Fruit fly (Drosophila melanogaster) whole organism, embryonic: ENCODE measurements around the gene Tim17a1.

Source experiments
- Adf1 ChIP-seq: fragments of 200-800 bp; sonication (Bioruptor generic); IDR thresholded peaks from 2 replicates; pipeline ENCODE4 v1.3.6; 2022; ENCODE audit warnings: missing biosample characterization, missing genetic modification characterization
- Bgb ChIP-seq: fragments of 200-800 bp; sonication (Bioruptor generic); IDR thresholded peaks from 2 replicates; pipeline ENCODE4 v1.3.6; 2022; ENCODE audit warnings: missing biosample characterization, missing genetic modification characterization; ENCODE audit not compliant: partially characterized antibody
- CG11093 ChIP-seq: fragments of 200-800 bp; sonication (Bioruptor generic); IDR thresholded peaks from 3 replicates; pipeline ENCODE4 v1.3.6; 2022; ENCODE audit warnings: missing biosample characterization, missing genetic modification characterization
- CG11456 ChIP-seq: fragments of 200-800 bp; sonication (Bioruptor generic); IDR thresholded peaks from 3 replicates; pipeline ENCODE4 v1.3.6; 2022; ENCODE audit warnings: missing biosample characterization, missing genetic modification characterization
- CG13424 ChIP-seq: fragments of 200-800 bp; sonication (Bioruptor generic); optimal IDR thresholded peaks from 2 replicates; lab custom pipeline; 2019; ENCODE audit warnings: missing biosample characterization, mild to moderate bottlenecking, missing genetic modification characterization, moderate library complexity
- CG15479 ChIP-seq: fragments of 200-800 bp; sonication (Bioruptor generic); optimal IDR thresholded peaks from 3 replicates; lab custom pipeline; 2019; ENCODE audit warnings: missing biosample characterization, mild to moderate bottlenecking, missing genetic modification characterization, moderate library complexity
- CG2116 ChIP-seq: fragments of 200-800 bp; sonication (Bioruptor generic); optimal IDR thresholded peaks from 3 replicates; lab custom pipeline; 2018; ENCODE audit warnings: missing biosample characterization, mild to moderate bottlenecking, missing genetic modification characterization
- CG2202 ChIP-seq: fragments of 200-800 bp; sonication (Bioruptor generic); optimal IDR thresholded peaks from 2 replicates; lab custom pipeline; 2018; ENCODE audit warnings: missing biosample characterization, mild to moderate bottlenecking, missing genetic modification characterization
- CG34376 ChIP-seq: fragments of 200-800 bp; sonication (Bioruptor generic); optimal IDR thresholded peaks from 2 replicates; lab custom pipeline; 2018; ENCODE audit warnings: missing biosample characterization, mild to moderate bottlenecking, missing genetic modification characterization
- CG4328 ChIP-seq: fragments of 200-800 bp; sonication (Bioruptor generic); optimal IDR thresholded peaks from 3 replicates; lab custom pipeline; 2017; ENCODE audit warnings: missing biosample characterization, missing genetic modification reagents, missing genetic modification characterization
- CG4854 ChIP-seq: fragments of 200-800 bp; sonication (Bioruptor generic); optimal IDR thresholded peaks from 2 replicates; lab custom pipeline; 2016; ENCODE audit warnings: missing biosample characterization, missing genetic modification characterization, inconsistent platforms
- CG6689 ChIP-seq: fragments of 200-800 bp; sonication (Bioruptor generic); IDR thresholded peaks from 2 replicates; pipeline ENCODE4 v1.3.6; 2022; ENCODE audit warnings: missing biosample characterization, missing genetic modification characterization
- CG7357 ChIP-seq: fragments of 200-800 bp; sonication (Bioruptor generic); IDR thresholded peaks from 3 replicates; pipeline ENCODE4 v1.3.6; 2022; ENCODE audit warnings: missing biosample characterization, missing genetic modification characterization
- CG7786 ChIP-seq: fragments of 200-800 bp; sonication (Bioruptor generic); optimal IDR thresholded peaks from 2 replicates; lab custom pipeline; 2016; ENCODE audit warnings: missing biosample characterization, missing genetic modification characterization
- CG9727 ChIP-seq: fragments of 200-800 bp; sonication (Bioruptor generic); optimal IDR thresholded peaks from 3 replicates; lab custom pipeline; 2017; ENCODE audit warnings: missing biosample characterization, mild to moderate bottlenecking, missing genetic modification characterization
- D19B ChIP-seq: fragments of 200-800 bp; sonication (Bioruptor generic); optimal IDR thresholded peaks from 2 replicates; lab custom pipeline; 2017; ENCODE audit warnings: missing biosample characterization, mild to moderate bottlenecking, missing genetic modification characterization
- Dek ChIP-seq: fragments of 200-800 bp; sonication (Bioruptor generic); optimal IDR thresholded peaks from 3 replicates; lab custom pipeline; 2019; ENCODE audit warnings: missing biosample characterization, mild to moderate bottlenecking, missing genetic modification characterization, moderate library complexity
- Dip3 ChIP-seq: fragments of 200-800 bp; sonication (Bioruptor generic); optimal IDR thresholded peaks from 3 replicates; lab custom pipeline; 2016; ENCODE audit warnings: missing biosample characterization, missing genetic modification characterization
- Ets65A ChIP-seq: fragments of 200-800 bp; sonication (Bioruptor generic); peaks from one replicate; lab custom pipeline; 2016; ENCODE audit warnings: missing biosample characterization, missing genetic modification characterization
- Hand ChIP-seq: fragments of 200-800 bp; sonication (Bioruptor generic); optimal IDR thresholded peaks from 2 replicates; lab custom pipeline; 2017; ENCODE audit warnings: mild to moderate bottlenecking, missing biosample characterization, missing genetic modification reagents, missing genetic modification characterization
- Hr39 ChIP-seq: fragments of >200 bp; optimal IDR thresholded peaks from 2 replicates; lab custom pipeline; 2017
- Lim3 ChIP-seq: fragments of 200-800 bp; sonication (Bioruptor generic); IDR thresholded peaks from 2 replicates; pipeline ENCODE4 v1.3.6; 2022; ENCODE audit warnings: missing biosample characterization, missing genetic modification characterization
- Sox100B ChIP-seq: fragments of 200-800 bp; sonication (Bioruptor generic); optimal IDR thresholded peaks from 3 replicates; lab custom pipeline; 2018; ENCODE audit warnings: missing biosample characterization, mild to moderate bottlenecking, missing genetic modification characterization
- ac ChIP-seq: fragments of 200-800 bp; sonication (Bioruptor generic); optimal IDR thresholded peaks from 3 replicates; lab custom pipeline; 2017; ENCODE audit warnings: missing biosample characterization, mild to moderate bottlenecking, missing genetic modification characterization
- ara ChIP-seq: fragments of 200-800 bp; sonication (Bioruptor generic); IDR thresholded peaks from 2 replicates; pipeline ENCODE4 v1.3.6; 2022; ENCODE audit warnings: missing biosample characterization, missing genetic modification characterization
- bcd ChIP-seq: fragments of 200-800 bp; sonication (Bioruptor generic); optimal IDR thresholded peaks from 2 replicates; lab custom pipeline; 2017; ENCODE audit warnings: missing biosample characterization, mild to moderate bottlenecking, missing genetic modification characterization
- cato ChIP-seq: fragments of 200-800 bp; sonication (Bioruptor generic); optimal IDR thresholded peaks from 2 replicates; lab custom pipeline; 2016; ENCODE audit warnings: missing biosample characterization, missing genetic modification characterization, borderline replicate concordance
- chn ChIP-seq: fragments of 200-800 bp; sonication (Bioruptor generic); optimal IDR thresholded peaks from 2 replicates; lab custom pipeline; 2016; ENCODE audit warnings: missing biosample characterization, missing genetic modification characterization
- disco-r ChIP-seq: fragments of 200-800 bp; sonication (Bioruptor generic); optimal IDR thresholded peaks from 2 replicates; lab custom pipeline; 2016; ENCODE audit warnings: missing biosample characterization, missing genetic modification characterization
- dmrt99B ChIP-seq: fragments of 200-800 bp; sonication (Bioruptor generic); optimal IDR thresholded peaks from 2 replicates; lab custom pipeline; 2018; ENCODE audit warnings: missing biosample characterization, mild to moderate bottlenecking, missing genetic modification characterization, moderate library complexity
- dpn ChIP-seq, 2 experiments: fragments of 200-800 bp; sonication (Bioruptor generic); optimal IDR thresholded peaks; 3 replicates each; lab custom pipeline; 2016; ENCODE audit warnings: missing biosample characterization in 2 of 2, missing genetic modification characterization in 2 of 2
- gem ChIP-seq: fragments of 200-800 bp; sonication (Bioruptor generic); optimal IDR thresholded peaks from 2 replicates; lab custom pipeline; 2019; ENCODE audit warnings: missing biosample characterization, mild to moderate bottlenecking, missing genetic modification characterization, moderate library complexity
- gfzf ChIP-seq: fragments of 200-800 bp; sonication (Bioruptor generic); optimal IDR thresholded peaks from 2 replicates; lab custom pipeline; 2016; ENCODE audit warnings: missing biosample characterization, mild to moderate bottlenecking, missing genetic modification characterization, moderate library complexity
- lilli ChIP-seq: fragments of 200-800 bp; sonication (Bioruptor generic); optimal IDR thresholded peaks from 3 replicates; lab custom pipeline; 2016; ENCODE audit warnings: missing biosample characterization, missing genetic modification characterization
- lola ChIP-seq, 3 experiments: fragments of >200 bp in 2 of 3; fragments of 200-800 bp in 1 of 3; sonication (Bioruptor generic) in 1 of 3; optimal IDR thresholded peaks; 2 replicates each; lab custom pipeline; 2017 to 2019; ENCODE audit warnings: missing biosample characterization in 3 of 3, missing genetic modification characterization in 3 of 3, mild to moderate bottlenecking in 1 of 3, moderate library complexity in 1 of 3
- mam ChIP-seq: fragments of 200-800 bp; sonication (Bioruptor generic); optimal IDR thresholded peaks from 3 replicates; lab custom pipeline; 2016; ENCODE audit warnings: missing biosample characterization, missing genetic modification characterization
- mirr ChIP-seq: fragments of 200-800 bp; sonication (Bioruptor generic); optimal IDR thresholded peaks from 3 replicates; lab custom pipeline; 2018; ENCODE audit warnings: missing biosample characterization, mild to moderate bottlenecking, missing genetic modification characterization
- phol ChIP-seq: fragments of 200-800 bp; sonication (Bioruptor generic); optimal IDR thresholded peaks from 3 replicates; lab custom pipeline; 2018; ENCODE audit warnings: missing biosample characterization, mild to moderate bottlenecking, missing genetic modification characterization, moderate library complexity
- prd ChIP-seq, 3 experiments: fragments of >200 bp in 2 of 3; fragments of 200-800 bp in 1 of 3; sonication (Bioruptor generic) in 1 of 3; optimal IDR thresholded peaks in 2 of 3; IDR thresholded peaks in 1 of 3; 2 replicates in 2 of 3; 3 replicates in 1 of 3; pipeline versions ENCODE4 v1.3.6 to Lab custom; 2017 to 2022; ENCODE audit warnings: missing biosample characterization in 1 of 3, missing genetic modification characterization in 1 of 3
- pros ChIP-seq: fragments of 200-800 bp; sonication (Bioruptor generic); optimal IDR thresholded peaks from 3 replicates; lab custom pipeline; 2019; ENCODE audit warnings: missing biosample characterization, mild to moderate bottlenecking, missing genetic modification characterization, moderate library complexity
- pum ChIP-seq: fragments of 200-800 bp; sonication (Bioruptor generic); optimal IDR thresholded peaks from 2 replicates; lab custom pipeline; 2016; ENCODE audit warnings: missing biosample characterization, missing genetic modification characterization
- pzg ChIP-seq: fragments of 200-800 bp; sonication (Bioruptor generic); optimal IDR thresholded peaks from 3 replicates; lab custom pipeline; 2018; ENCODE audit warnings: missing biosample characterization, mild to moderate bottlenecking, missing genetic modification characterization, moderate library complexity
- rib ChIP-seq: fragments of 200-800 bp; sonication (Bioruptor generic); IDR thresholded peaks from 2 replicates; pipeline ENCODE4 v1.3.6; 2022; ENCODE audit warnings: missing biosample characterization, missing genetic modification characterization
- seq ChIP-seq: fragments of 200-800 bp; sonication (Bioruptor generic); IDR thresholded peaks from 2 replicates; pipeline ENCODE4 v1.3.6; 2022; ENCODE audit warnings: missing biosample characterization, missing genetic modification characterization
- slp2 ChIP-seq: fragments of 200-800 bp; sonication (Bioruptor generic); optimal IDR thresholded peaks from 2 replicates; lab custom pipeline; 2016; ENCODE audit warnings: missing biosample characterization, missing genetic modification characterization
- sqz ChIP-seq: fragments of 200-800 bp; sonication (Bioruptor generic); optimal IDR thresholded peaks from 3 replicates; lab custom pipeline; 2018; ENCODE audit warnings: missing biosample characterization, mild to moderate bottlenecking, missing genetic modification characterization
- stwl ChIP-seq: fragments of 200-800 bp; sonication (Bioruptor generic); optimal IDR thresholded peaks from 3 replicates; lab custom pipeline; 2018; ENCODE audit warnings: missing biosample characterization, mild to moderate bottlenecking, missing genetic modification characterization, moderate library complexity
- tgo ChIP-seq: fragments of 200-800 bp; sonication (Bioruptor generic); IDR thresholded peaks from 3 replicates; pipeline ENCODE4 v1.3.6; 2022; ENCODE audit warnings: missing biosample characterization, missing genetic modification characterization
- tin ChIP-seq: fragments of 200-800 bp; sonication (Bioruptor generic); optimal IDR thresholded peaks from 3 replicates; lab custom pipeline; 2016; ENCODE audit warnings: missing biosample characterization, missing genetic modification characterization
- tio ChIP-seq: fragments of 200-800 bp; sonication (Bioruptor generic); optimal IDR thresholded peaks from 2 replicates; lab custom pipeline; 2017; ENCODE audit warnings: missing biosample characterization, missing genetic modification characterization, inconsistent platforms
- unpg ChIP-seq: fragments of 200-800 bp; sonication (Bioruptor generic); optimal IDR thresholded peaks from 3 replicates; lab custom pipeline; 2018; ENCODE audit warnings: missing biosample characterization, mild to moderate bottlenecking, missing genetic modification characterization, moderate library complexity
- usp ChIP-seq: fragments of >200 bp; optimal IDR thresholded peaks from 2 replicates; lab custom pipeline; 2017; ENCODE audit warnings: missing biosample characterization, missing genetic modification characterization

Gene Tim17a1

DNA sequence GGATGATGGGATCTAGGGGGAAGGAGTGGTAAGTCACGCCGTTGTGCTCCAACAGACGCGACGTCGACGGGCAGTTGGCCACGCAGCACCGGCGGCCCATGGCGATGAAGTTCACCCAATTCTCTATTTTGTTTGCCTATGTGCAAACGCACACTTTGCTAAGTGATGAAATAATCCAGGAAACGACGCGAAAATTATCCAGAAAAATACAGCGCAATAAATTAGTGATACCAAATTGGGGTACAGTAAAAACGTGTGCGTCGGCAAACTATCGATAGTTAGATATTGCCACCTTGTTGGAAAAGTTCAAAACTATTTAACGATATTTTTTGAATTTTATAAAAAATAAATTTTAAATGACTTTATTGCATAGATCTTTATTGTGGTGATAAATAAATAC lies 8.4 kb downstream of the Tim17a1 start, which contains the start of gene MBD-R2 (continued):
- no peak for TF ChIP-seq CG11093
- TF ChIP-seq mam (GFP tag; lab: Kevin White, UChicago): no peak
- no peak for TF ChIP-seq Hand (GFP tag; lab: Kevin White, UChicago)
- no peak for TF ChIP-seq chn (GFP tag; lab: Kevin White, UChicago)
- peak; percentile 16 for TF ChIP-seq CG13424 (tag; lab: Kevin White, UChicago)
- no peak for TF ChIP-seq Sox100B (GFP tag; lab: Kevin White, UChicago)
- TF ChIP-seq dpn (GFP tag; optimal IDR thresholded peaks at IDR 0.05; lab: Kevin White, UChicago): no peak
- TF ChIP-seq CG4328 (GFP tag; lab: Kevin White, UChicago): no peak
- TF ChIP-seq rib (GFP tag; lab: Robert Waterston, UW): no peak
- TF ChIP-seq unpg (GFP tag; lab: Kevin White, UChicago): no peak
- peak; percentile 74 for TF ChIP-seq gfzf (GFP tag; lab: Kevin White, UChicago)
- TF ChIP-seq sqz (GFP tag; lab: Kevin White, UChicago): no peak
- TF ChIP-seq stwl (tag; lab: Kevin White, UChicago): peak; percentile 65
- peak; percentile 67 for TF ChIP-seq pzg (GFP tag; lab: Kevin White, UChicago)
- no peak for TF ChIP-seq CG7786 (GFP tag; lab: Kevin White, UChicago)
- no peak for TF ChIP-seq seq (GFP tag; lab: Robert Waterston, UW)
- TF ChIP-seq pros (GFP tag; lab: Kevin White, UChicago): no peak
- TF ChIP-seq disco-r (GFP tag; lab: Kevin White, UChicago): no peak
- TF ChIP-seq CG2202 (tag; lab: Kevin White, UChicago): no peak
- TF ChIP-seq tin (GFP tag; lab: Kevin White, UChicago): no peak
- no peak for TF ChIP-seq tio (GFP tag; lab: Kevin White, UChicago)
- TF ChIP-seq CG2116: peak; percentile 60
- TF ChIP-seq lilli: no peak
- TF ChIP-seq Lim3: no peak
- no peak for TF ChIP-seq Dip3 (GFP tag; lab: Kevin White, UChicago)
- no peak for TF ChIP-seq Adf1 (GFP tag; lab: Robert Waterston, UW)
- TF ChIP-seq slp2 (GFP tag; lab: Kevin White, UChicago): no peak
- no peak for TF ChIP-seq ara
- TF ChIP-seq Hr39 (lab: Kevin White, UChicago): no peak
- no peak for TF ChIP-seq cato
- TF ChIP-seq pum (GFP tag; lab: Kevin White, UChicago): no peak
- no peak for TF ChIP-seq usp (GFP tag; lab: Kevin White, UChicago)
- no peak for TF ChIP-seq CG7357 (GFP tag; lab: Robert Waterston, UW)
- TF ChIP-seq CG6689 (GFP tag; lab: Robert Waterston, UW): no peak
- no peak for TF ChIP-seq prd (optimal IDR thresholded peaks at IDR 0.05; lab: Kevin White, UChicago)
- no peak for TF ChIP-seq prd (GFP tag; IDR thresholded peaks at IDR 0.05; lab: Robert Waterston, UW)
- no peak for TF ChIP-seq CG34376 (GFP tag; lab: Kevin White, UChicago)
- TF ChIP-seq gem (tag; lab: Kevin White, UChicago): peak; percentile 22
- no peak for TF ChIP-seq dmrt99B (tag; lab: Kevin White, UChicago)
- peak; percentile 30 for TF ChIP-seq Dek
- no peak for TF ChIP-seq CG4854 (GFP tag; lab: Kevin White, UChicago)
- TF ChIP-seq CG11456 (GFP tag; lab: Robert Waterston, UW): no peak
- no peak for TF ChIP-seq CG9727 (GFP tag; lab: Kevin White, UChicago)
- TF ChIP-seq tgo (GFP tag; lab: Robert Waterston, UW): no peak
- TF ChIP-seq CG15479 (GFP tag; lab: Kevin White, UChicago): no peak
- no peak for TF ChIP-seq lola (GFP tag; optimal IDR thresholded peaks at IDR 0.05; lab: Kevin White, UChicago)
- TF ChIP-seq phol (tag; lab: Kevin White, UChicago): peak; percentile 20
- no peak for TF ChIP-seq mirr (GFP tag; lab: Kevin White, UChicago)
- peak; percentile 67 for TF ChIP-seq Bgb (GFP tag; lab: Robert Waterston, UW)
- TF ChIP-seq Ets65A: no peak
- TF ChIP-seq ac: no peak
- no peak for TF ChIP-seq bcd (GFP tag; lab: Kevin White, UChicago)
- no peak for TF ChIP-seq D19B (GFP tag; lab: Kevin White, UChicago)
